Worm (Caenorhabditis elegans): ENCODE data around the gene srh-71.

ce11 chrII:3093352-3093751, 30.0 kb upstream of the srh-71 start, which contains the start of gene srg-22:
- no peak for TF ChIP-seq R02D3.7 (tag; optimal IDR thresholded peaks at IDR 0.05)
- no peak for TF ChIP-seq unc-62 (GFP tag; optimal IDR thresholded peaks at IDR 0.05)
- TF ChIP-seq nhr-237 (tag; optimal IDR thresholded peaks at IDR 0.05): no peak
- TF ChIP-seq tbx-2 (tag; optimal IDR thresholded peaks at IDR 0.05): no peak
- TF ChIP-seq ztf-4 (tag; optimal IDR thresholded peaks at IDR 0.05): no peak
